Fruit fly (Drosophila melanogaster): Measurements from ENCODE around the gene CG7768.
A peak's percentile ranks its signal among the peaks of the same experiment; 100 is the strongest.

Gene CG7768

DNA sequence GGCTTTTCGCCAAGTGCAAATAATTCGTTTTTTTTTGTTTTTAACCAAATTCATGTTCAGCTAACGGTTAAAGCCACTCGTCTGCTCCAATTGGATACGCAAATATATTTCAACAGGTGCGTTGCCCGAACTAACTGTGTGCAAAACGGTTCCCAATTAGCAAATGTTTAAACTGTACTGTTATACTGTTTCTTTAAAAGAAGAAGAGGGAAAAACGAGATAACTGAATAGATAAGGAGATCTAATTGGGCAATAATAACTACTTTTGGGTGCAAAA, 26.6 kb upstream of the CG7768 start:
- TF ChIP-seq CG14711 (tag; optimal IDR thresholded peaks at IDR 0.05) = no peak
- no peak for TF ChIP-seq cic (GFP tag; optimal IDR thresholded peaks at IDR 0.05)
- TF ChIP-seq CG11617 (GFP tag; optimal IDR thresholded peaks at IDR 0.05) = no peak
- TF ChIP-seq CG12768 (GFP tag; optimal IDR thresholded peaks at IDR 0.05) = no peak
- no peak for TF ChIP-seq CG1620 (GFP tag; optimal IDR thresholded peaks at IDR 0.05)

DNA sequence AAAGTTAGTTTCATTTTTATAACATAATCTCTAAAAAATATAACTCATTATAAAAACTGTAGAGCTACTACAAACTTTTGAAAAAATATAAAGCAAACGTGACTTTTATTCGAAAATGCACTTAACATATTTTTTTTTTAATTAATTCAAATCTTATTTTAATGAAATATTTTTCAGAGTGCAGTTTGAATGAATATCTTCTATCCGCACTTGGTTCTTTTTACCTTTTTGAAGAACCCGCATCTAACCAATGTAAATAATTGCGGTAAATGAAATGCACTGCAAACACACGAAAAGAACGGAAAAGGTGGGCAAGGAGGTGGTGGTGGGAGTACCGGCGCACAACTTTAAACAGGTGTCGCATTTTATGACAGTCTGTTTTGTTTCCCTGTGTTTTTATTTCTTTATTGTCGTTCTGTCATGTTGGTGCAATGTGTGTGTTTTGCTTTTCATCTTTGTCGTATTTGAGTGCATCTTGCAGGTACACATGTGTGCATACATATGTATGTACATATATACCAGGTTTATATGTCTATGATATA, 24.0 kb upstream of the CG7768 start:
- TF ChIP-seq Hr96 (GFP tag; optimal IDR thresholded peaks at IDR 0.05) (no peak), kay (GFP tag; ENCODE audit: borderline replicate concordance) (peak; percentile 63), CG12768 (GFP tag; optimal IDR thresholded peaks at IDR 0.05) (peak; percentile 0), CG7045 (GFP tag; optimal IDR thresholded peaks at IDR 0.05) (peak; percentile 17)

DNA sequence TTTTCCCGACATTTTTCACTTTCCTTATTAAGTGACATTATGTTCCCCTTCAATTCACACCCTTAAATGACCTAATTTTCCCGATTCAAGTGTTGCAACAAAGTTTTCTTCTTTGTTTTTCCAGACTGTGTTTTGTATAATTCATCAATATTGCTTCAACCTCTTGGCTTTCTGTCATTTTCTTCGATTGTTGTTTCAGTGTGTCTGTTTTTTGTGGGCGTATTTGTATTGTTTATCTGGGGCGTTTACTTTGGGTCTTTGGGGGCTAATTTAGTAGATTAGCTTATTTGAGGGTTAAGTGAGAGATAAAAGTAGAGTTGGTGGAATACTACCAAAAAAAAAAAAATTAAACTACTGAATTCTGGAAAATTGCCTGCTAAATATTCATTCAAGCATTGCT, 22.3 kb upstream of the CG7768 start:
- TF ChIP-seq Hr96 (GFP tag; optimal IDR thresholded peaks at IDR 0.05) = no peak
- no peak for TF ChIP-seq CG33017 (tag; optimal IDR thresholded peaks at IDR 0.05)
- no peak for TF ChIP-seq CG7045 (GFP tag; optimal IDR thresholded peaks at IDR 0.05)
- no peak for TF ChIP-seq Clk (GFP tag; optimal IDR thresholded peaks at IDR 0.05)
- no peak for TF ChIP-seq CG1620 (GFP tag; optimal IDR thresholded peaks at IDR 0.05)
- TF ChIP-seq cic (GFP tag; optimal IDR thresholded peaks at IDR 0.05) = no peak
- no peak for TF ChIP-seq CG14711 (tag; optimal IDR thresholded peaks at IDR 0.05)

DNA sequence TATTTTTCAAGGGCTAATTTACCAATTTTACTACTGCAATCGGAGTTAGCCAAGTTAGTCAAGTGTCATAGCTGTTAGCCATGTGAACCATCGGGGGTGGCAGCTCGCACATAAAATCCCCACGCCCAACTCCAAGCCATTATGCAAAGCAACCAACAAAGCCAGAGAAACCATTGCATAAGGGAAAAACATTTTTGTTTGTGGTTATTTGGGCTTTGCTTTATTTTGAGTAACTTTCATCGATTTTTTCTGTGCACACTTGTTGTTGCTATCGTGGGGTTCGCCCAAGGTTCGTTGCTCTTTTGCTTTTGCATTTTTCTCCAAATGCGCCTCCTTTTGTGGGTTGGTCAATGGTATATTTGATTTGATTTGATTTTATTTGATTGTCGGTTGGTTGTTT, 19.8 kb upstream of the CG7768 start:
- TF ChIP-seq Mnt (GFP tag; optimal IDR thresholded peaks at IDR 0.05) (no peak), Crg-1 (GFP tag; optimal IDR thresholded peaks at IDR 0.05) (no peak), CG12768 (GFP tag; optimal IDR thresholded peaks at IDR 0.05) (no peak), CG14711 (tag; optimal IDR thresholded peaks at IDR 0.05) (no peak), ovo (GFP tag; optimal IDR thresholded peaks at IDR 0.05) (no peak), cic (GFP tag; optimal IDR thresholded peaks at IDR 0.05) (no peak), CG5204 (GFP tag; optimal IDR thresholded peaks at IDR 0.05) (no peak), CG7045 (GFP tag; optimal IDR thresholded peaks at IDR 0.05) (no peak), tj (GFP tag; optimal IDR thresholded peaks at IDR 0.05) (no peak), Hr96 (GFP tag; optimal IDR thresholded peaks at IDR 0.05) (no peak), kay (GFP tag; ENCODE audit: borderline replicate concordance) (no peak), Clk (GFP tag; optimal IDR thresholded peaks at IDR 0.05) (no peak), CG11617 (GFP tag; optimal IDR thresholded peaks at IDR 0.05) (no peak), pad (GFP tag; optimal IDR thresholded peaks at IDR 0.05) (no peak)

DNA sequence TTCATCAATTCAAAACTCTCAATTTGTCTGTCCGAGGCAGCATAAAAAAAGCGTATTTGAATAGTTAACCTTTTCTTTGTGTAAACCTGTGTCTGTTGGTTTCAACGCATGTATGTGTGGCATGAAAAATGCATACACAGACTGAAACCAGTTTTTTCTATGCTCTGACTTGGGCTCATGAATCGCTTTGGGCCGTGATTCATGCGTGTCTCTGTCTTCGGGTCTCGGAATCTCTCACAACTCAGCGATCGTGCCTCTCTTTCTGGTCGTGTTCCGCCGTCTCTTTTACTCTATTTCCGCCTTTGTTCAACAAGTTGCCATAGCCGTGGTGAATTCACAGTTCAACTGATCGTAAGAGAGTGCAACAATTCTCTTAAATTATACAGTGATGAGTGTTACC, 17.0 kb upstream of the CG7768 start:
- TF ChIP-seq CG5204 (GFP tag; optimal IDR thresholded peaks at IDR 0.05) = no peak
- TF ChIP-seq CG7045 (GFP tag; optimal IDR thresholded peaks at IDR 0.05) = no peak
- TF ChIP-seq Mnt (GFP tag; optimal IDR thresholded peaks at IDR 0.05) = no peak
- TF ChIP-seq ovo (GFP tag; optimal IDR thresholded peaks at IDR 0.05) = no peak
- no peak for TF ChIP-seq CG12768 (GFP tag; optimal IDR thresholded peaks at IDR 0.05)
- TF ChIP-seq CG11617 (GFP tag; optimal IDR thresholded peaks at IDR 0.05) = no peak
- no peak for TF ChIP-seq toe (GFP tag; optimal IDR thresholded peaks at IDR 0.05)
- peak; percentile 66 for TF ChIP-seq kay (GFP tag; ENCODE audit: borderline replicate concordance)
- TF ChIP-seq cnc (optimal IDR thresholded peaks at IDR 0.05) = no peak
- TF ChIP-seq CG7101 (tag; optimal IDR thresholded peaks at IDR 0.05) = no peak
- peak; percentile 20 for TF ChIP-seq tj (GFP tag; optimal IDR thresholded peaks at IDR 0.05)
- TF ChIP-seq Clk (GFP tag; optimal IDR thresholded peaks at IDR 0.05) = no peak
- no peak for TF ChIP-seq CG33017 (tag; optimal IDR thresholded peaks at IDR 0.05)
- peak; percentile 24 for TF ChIP-seq bab1 (GFP tag; optimal IDR thresholded peaks at IDR 0.05)
- TF ChIP-seq cic (GFP tag; optimal IDR thresholded peaks at IDR 0.05) = no peak
- no peak for TF ChIP-seq CG14711 (tag; optimal IDR thresholded peaks at IDR 0.05)
- no peak for TF ChIP-seq Hr96 (GFP tag; optimal IDR thresholded peaks at IDR 0.05)
- no peak for TF ChIP-seq CG1620 (GFP tag; optimal IDR thresholded peaks at IDR 0.05)
- no peak for TF ChIP-seq Crg-1 (GFP tag; optimal IDR thresholded peaks at IDR 0.05)
- no peak for TF ChIP-seq pad (GFP tag; optimal IDR thresholded peaks at IDR 0.05)

DNA sequence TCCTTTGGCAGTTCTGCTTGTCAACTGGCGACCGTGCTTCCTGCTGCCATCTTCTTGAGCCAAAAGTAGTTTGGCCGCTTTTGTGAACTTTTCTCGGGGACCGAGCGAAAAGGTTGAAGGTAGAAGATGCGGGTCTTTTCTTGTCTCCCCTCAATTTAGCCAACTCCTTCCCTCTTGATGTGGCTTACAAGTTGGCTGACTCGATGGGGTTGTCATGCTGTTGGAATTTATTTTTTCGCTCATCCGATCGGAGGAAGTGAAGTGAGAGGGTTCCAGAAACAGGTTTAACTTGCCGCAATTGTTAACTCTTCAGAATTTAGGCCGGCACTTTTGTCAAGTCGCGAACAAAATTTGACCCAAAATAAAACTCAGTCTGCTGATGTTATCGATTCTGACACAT, 15.7 kb upstream of the CG7768 start:
- TF ChIP-seq CG12768 (GFP tag; optimal IDR thresholded peaks at IDR 0.05) (no peak), toe (GFP tag; optimal IDR thresholded peaks at IDR 0.05) (no peak), bab1 (GFP tag; optimal IDR thresholded peaks at IDR 0.05) (no peak), ovo (GFP tag; optimal IDR thresholded peaks at IDR 0.05) (no peak), CG7045 (GFP tag; optimal IDR thresholded peaks at IDR 0.05) (no peak), Hr96 (GFP tag; optimal IDR thresholded peaks at IDR 0.05) (no peak), kay (GFP tag; ENCODE audit: borderline replicate concordance) (no peak), Mnt (GFP tag; optimal IDR thresholded peaks at IDR 0.05) (no peak), tj (GFP tag; optimal IDR thresholded peaks at IDR 0.05) (no peak), CG14711 (tag; optimal IDR thresholded peaks at IDR 0.05) (no peak), cnc (optimal IDR thresholded peaks at IDR 0.05) (no peak), pad (GFP tag; optimal IDR thresholded peaks at IDR 0.05) (no peak), CG33017 (tag; optimal IDR thresholded peaks at IDR 0.05) (no peak), CG5204 (GFP tag; optimal IDR thresholded peaks at IDR 0.05) (no peak), CG1620 (GFP tag; optimal IDR thresholded peaks at IDR 0.05) (no peak), cic (GFP tag; optimal IDR thresholded peaks at IDR 0.05) (no peak)

DNA sequence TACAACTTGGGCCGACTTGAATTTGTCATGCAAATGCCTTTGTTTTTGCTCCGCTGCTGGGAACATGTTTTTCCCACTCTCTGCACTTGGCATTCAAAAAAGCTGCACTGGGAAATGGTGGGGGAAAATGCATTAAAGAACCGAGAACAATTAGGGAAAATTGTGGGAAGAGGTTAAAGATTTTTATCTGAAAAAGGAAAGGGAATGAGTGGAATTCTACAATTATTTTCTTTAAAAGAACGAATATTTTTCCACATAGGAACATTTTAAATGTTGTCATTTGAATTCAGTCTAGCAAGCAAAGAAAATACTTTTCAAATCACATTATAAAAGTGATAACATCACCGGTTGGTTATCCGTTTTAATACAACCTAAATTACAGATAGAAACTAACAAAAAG, 15.0 kb upstream of the CG7768 start, which contains the start of gene saturn:
saturn (plus strand) TSS at position 301 of the 400 bp plus-strand sequence.
- TF ChIP-seq CG1620 (GFP tag; optimal IDR thresholded peaks at IDR 0.05) (no peak), CG5204 (GFP tag; optimal IDR thresholded peaks at IDR 0.05) (no peak), pad (GFP tag; optimal IDR thresholded peaks at IDR 0.05) (no peak), CG7101 (tag; optimal IDR thresholded peaks at IDR 0.05) (no peak), Hr96 (GFP tag; optimal IDR thresholded peaks at IDR 0.05) (no peak), cic (GFP tag; optimal IDR thresholded peaks at IDR 0.05) (no peak), cnc (optimal IDR thresholded peaks at IDR 0.05) (no peak), Clk (GFP tag; optimal IDR thresholded peaks at IDR 0.05) (no peak), CG14711 (tag; optimal IDR thresholded peaks at IDR 0.05) (no peak), toe (GFP tag; optimal IDR thresholded peaks at IDR 0.05) (no peak), Crg-1 (GFP tag; optimal IDR thresholded peaks at IDR 0.05) (no peak), CG12768 (GFP tag; optimal IDR thresholded peaks at IDR 0.05) (no peak)

Measured in whole organism, adult.